Worm (Caenorhabditis elegans): ENCODE measurements around the gene frpr-16.
"Not testable (repeated sequence)": the region's sequence is repeated elsewhere in the genome, so short reads cannot be mapped to it uniquely, and the experiment has no call there.

- not testable (repeated sequence) for TF ChIP-seq klf-2 (GFP tag; conservative IDR thresholded peaks at IDR 0.05); flt-1 (GFP tag; IDR thresholded peaks at IDR 0.05); ztf-23 (GFP tag; IDR thresholded peaks at IDR 0.05)
These were observed 16.9 kb downstream of the frpr-16 start, which contains the start of gene ZK84.2 for ce11 chrII:6014057-6014456.

Data from whole organism, midembryonic.